Worm (Caenorhabditis elegans): Measurements from ENCODE around the gene F59E12.15.

ce11 chrII:5659675-5660074 lies 31.5 kb upstream of the F59E12.15 start, which contains the start of gene fut-3:
- TF ChIP-seq nhr-28 (tag; optimal IDR thresholded peaks at IDR 0.05) (no peak), sptf-1 (tag; optimal IDR thresholded peaks at IDR 0.05) (no peak), unc-39 (tag; optimal IDR thresholded peaks at IDR 0.05) (no peak), unc-62 (GFP tag; optimal IDR thresholded peaks at IDR 0.05) (no peak), ztf-11 (tag; optimal IDR thresholded peaks at IDR 0.05) (no peak), mab-5 (tag; optimal IDR thresholded peaks at IDR 0.05) (no peak), zip-8 (tag; optimal IDR thresholded peaks at IDR 0.05) (no peak), snpc-4 (tag; optimal IDR thresholded peaks at IDR 0.05) (no peak), tbx-8 (GFP tag; optimal IDR thresholded peaks at IDR 0.05) (no peak), bed-3 (GFP tag; optimal IDR thresholded peaks at IDR 0.05) (no peak), lin-13 (tag; optimal IDR thresholded peaks at IDR 0.05) (no peak), blmp-1 (tag; optimal IDR thresholded peaks at IDR 0.05) (no peak)
